Worm (Caenorhabditis elegans) whole organism, L1 larva: ENCODE data around the gene math-37.
"Not testable (repeated sequence)": the region's sequence is repeated elsewhere in the genome, so short reads cannot be mapped to it uniquely, and the experiment has no call there.

Experiments used
- C16A3.4 ChIP-seq: fragments of 150-350 bp; optimal IDR thresholded peaks from 2 replicates; lab custom pipeline; 2014; ENCODE audit warnings: missing biosample characterization, missing genetic modification characterization
- C34B4.2 ChIP-seq: sonication (generic microtip); optimal IDR thresholded peaks from 2 replicates; lab custom pipeline; 2017; ENCODE audit warnings: mild to moderate bottlenecking, missing genetic modification characterization, missing compliant biosample characterization
- blmp-1 ChIP-seq: fragments of 150-350 bp; optimal IDR thresholded peaks from 2 replicates; lab custom pipeline; 2014; ENCODE audit warnings: missing biosample characterization, missing genetic modification characterization
- ces-1 ChIP-seq: fragments of 150-350 bp; optimal IDR thresholded peaks from 2 replicates; lab custom pipeline; 2014; ENCODE audit warnings: missing biosample characterization, missing genetic modification reagents, missing genetic modification characterization
- efl-1 ChIP-seq, 4 experiments: fragments of 150-350 bp; optimal IDR thresholded peaks in 3 of 4; peaks in 1 of 4; 1 replicate in 1 of 4; 2 replicates in 3 of 4; lab custom pipeline; 2014; ENCODE audit warnings: missing biosample characterization in 2 of 4, missing genetic modification characterization in 2 of 4, missing genetic modification reagents in 2 of 4
- egl-27 ChIP-seq, 2 experiments: fragments of 150-350 bp in 1 of 2; sonication (generic microtip); optimal IDR thresholded peaks; 3 replicates each; lab custom pipeline; 2017 to 2018; ENCODE audit warnings: missing biosample characterization in 2 of 2, missing genetic modification characterization in 2 of 2, missing genetic modification reagents in 2 of 2
- ets-5 ChIP-seq: fragments of 200-800 bp; sonication (Bioruptor generic); IDR thresholded peaks from 2 replicates; pipeline ENCODE4 v1.3.6; 2022; ENCODE audit warnings: missing genetic modification characterization, missing compliant biosample characterization
- mab-9 ChIP-seq: fragments of 200-800 bp; sonication (Bioruptor generic); IDR thresholded peaks from 2 replicates; pipeline ENCODE4 v1.3.6; 2022; ENCODE audit warnings: missing genetic modification reagents, missing genetic modification characterization, missing compliant biosample characterization
- nhr-19 ChIP-seq: fragments of 200-800 bp; sonication (Bioruptor generic); conservative IDR thresholded peaks from 2 replicates; pipeline ENCODE4 v1.3.6; 2022; ENCODE audit warnings: missing genetic modification characterization, missing compliant biosample characterization
- swsn-7 ChIP-seq: sonication (generic microtip); optimal IDR thresholded peaks from 2 replicates; lab custom pipeline; 2016; ENCODE audit warnings: missing genetic modification characterization, missing compliant biosample characterization

math-37 gene

ce11 chrII:2080425-2080824, 41.6 kb downstream of the math-37 start, which contains the start of gene F07E5.9:
F07E5.9 (minus strand) TSS chrII:2080525.
- TF ChIP-seq efl-1 (optimal IDR thresholded peaks at IDR 0.05; lab: Kevin White, UChicago) (no peak), efl-1 (GFP tag; optimal IDR thresholded peaks at IDR 0.05 in 1 of 2; lab: Kevin White, UChicago) (peak in 1 of 2 experiments; percentile 9), egl-27 (tag; optimal IDR thresholded peaks at IDR 0.05; lab: Kevin White, UChicago) (no peak), ces-1 (GFP tag; lab: Kevin White, UChicago) (no peak)

ce11 chrII:2076467-2076866, 45.5 kb downstream of the math-37 start:
- TF ChIP-seq C16A3.4 (tag; lab: Kevin White, UChicago) = no peak
- TF ChIP-seq, all 84 proteins: peak for 0

- TF ChIP-seq ets-5 (no peak), nhr-19 (GFP tag; lab: Robert Waterston, UW) (no peak), mab-9 (GFP tag; lab: Robert Waterston, UW) (no peak)
Observed at ce11 chrII:2075513-2075912, 46.5 kb downstream of the math-37 start, which contains the start of gene F07E5.8. F07E5.8 (minus strand) TSS chrII:2075613.

- TF ChIP-seq blmp-1 (tag; lab: Kevin White, UChicago) = peak; percentile 39
- no peak for TF ChIP-seq swsn-7
- TF ChIP-seq C34B4.2 (tag; lab: Kevin White, UChicago) = no peak
- TF ChIP-seq, all 84 proteins: peak for 1
Observed at ce11 chrII:2071429-2071828, 50.6 kb downstream of the math-37 start, which contains the start of gene F07E5.7. F07E5.7 (minus strand) TSS chrII:2071529.

- not testable (repeated sequence) for TF ChIP-seq efl-1 (optimal IDR thresholded peaks at IDR 0.05; lab: Kevin White, UChicago)
- TF ChIP-seq efl-1 (GFP tag; optimal IDR thresholded peaks at IDR 0.05 in 1 of 2; lab: Kevin White, UChicago) = peak in 1 of 2 experiments; percentile 60
Observed at ce11 chrII:2067451-2068021, 54.5 kb downstream of the math-37 start, which contains the start of gene F07E5.12. F07E5.12 (plus strand) TSS chrII:2067971.
